Worm (Caenorhabditis elegans) whole organism, L4 larva: ENCODE results near the gene fbxc-31.

ENCODE experiments used
- ceh-82 ChIP-seq: sonication (generic microtip); optimal IDR thresholded peaks from 2 replicates; lab custom pipeline; 2017; ENCODE audit warnings: missing biosample characterization, missing genetic modification characterization
- fkh-10 ChIP-seq: fragments of 150-350 bp; optimal IDR thresholded peaks from 2 replicates; lab custom pipeline; 2014; ENCODE audit warnings: missing biosample characterization, missing genetic modification reagents, missing genetic modification characterization
- lin-15B ChIP-seq: fragments of 150-350 bp; sonication (generic microtip); optimal IDR thresholded peaks from 3 replicates; lab custom pipeline; 2014; ENCODE audit warnings: missing biosample characterization, missing genetic modification characterization
- nhr-11 ChIP-seq: fragments of 150-350 bp; optimal IDR thresholded peaks from 2 replicates; lab custom pipeline; 2014; ENCODE audit warnings: missing biosample characterization, missing genetic modification characterization
- nhr-25 ChIP-seq: sonication (generic microtip); optimal IDR thresholded peaks from 2 replicates; lab custom pipeline; 2017; ENCODE audit warnings: missing genetic modification characterization, mild to moderate bottlenecking, missing compliant biosample characterization, antibody characterized with exemption, moderate library complexity, borderline replicate concordance; ENCODE audit not compliant: insufficient read depth
- nhr-48 ChIP-seq: sonication (generic microtip); optimal IDR thresholded peaks from 2 replicates; lab custom pipeline; 2016; ENCODE audit warnings: mild to moderate bottlenecking, missing genetic modification characterization, missing compliant biosample characterization
- nhr-6 ChIP-seq: fragments of 150-350 bp; optimal IDR thresholded peaks from 2 replicates; lab custom pipeline; 2014; ENCODE audit warnings: missing biosample characterization, missing genetic modification characterization
- zag-1 ChIP-seq: fragments of 150-350 bp; optimal IDR thresholded peaks from 2 replicates; lab custom pipeline; 2014; ENCODE audit warnings: missing biosample characterization, missing genetic modification characterization

- TF ChIP-seq fkh-10 (GFP tag; lab: Kevin White, UChicago) (no peak), nhr-11 (no peak), nhr-25 (no peak), nhr-48 (tag; lab: Kevin White, UChicago) (no peak), lin-15B (no peak), ceh-82 (tag; lab: Kevin White, UChicago) (no peak), nhr-6 (tag; lab: Kevin White, UChicago) (no peak), zag-1 (tag; lab: Kevin White, UChicago) (no peak)
These were observed 50.2 kb downstream of the fbxc-31 start, which contains the start of gene C32B5.13 for ce11 chrII:961961-962360.
